Worm (Caenorhabditis elegans) whole organism, early embryonic: ENCODE results near the gene txt-13.

ENCODE experiments used
- F13C5.2 ChIP-seq: sonication (generic microtip); optimal IDR thresholded peaks from 2 replicates; lab custom pipeline; 2017; ENCODE audit warnings: mild to moderate bottlenecking, missing genetic modification characterization, inconsistent platforms, missing compliant biosample characterization
- aly-1 ChIP-seq: sonication (generic microtip); optimal IDR thresholded peaks from 2 replicates; lab custom pipeline; 2016; ENCODE audit warnings: missing genetic modification characterization, missing compliant biosample characterization
- ama-1 ChIP-seq: fragments of 150-350 bp; optimal IDR thresholded peaks from 2 replicates; lab custom pipeline; 2014
- ceh-13 ChIP-seq: fragments of 200-800 bp; sonication (Bioruptor generic); optimal IDR thresholded peaks from 2 replicates; lab custom pipeline; 2018; ENCODE audit warnings: mild to moderate bottlenecking, missing genetic modification characterization, missing compliant biosample characterization
- flt-1 ChIP-seq: fragments of 200-800 bp; sonication (Bioruptor generic); IDR thresholded peaks from 2 replicates; pipeline ENCODE4 v1.3.6; 2022; ENCODE audit warnings: missing genetic modification characterization, missing compliant biosample characterization
- hmbx-1 ChIP-seq: sonication (generic microtip); optimal IDR thresholded peaks from 2 replicates; lab custom pipeline; 2016; ENCODE audit warnings: mild to moderate bottlenecking, missing genetic modification characterization, missing compliant biosample characterization
- hmg-4 ChIP-seq: fragments of 200-800 bp; sonication (Bioruptor generic); optimal IDR thresholded peaks from 2 replicates; lab custom pipeline; 2018; ENCODE audit warnings: mild to moderate bottlenecking, missing genetic modification characterization, missing compliant biosample characterization
- hnd-1 ChIP-seq: sonication (generic microtip); optimal IDR thresholded peaks from 2 replicates; lab custom pipeline; 2016; ENCODE audit warnings: missing genetic modification characterization, missing compliant biosample characterization
- scrt-1 ChIP-seq: fragments of 200-800 bp; sonication (Bioruptor generic); IDR thresholded peaks from 2 replicates; pipeline ENCODE4 v1.3.6; 2022; ENCODE audit warnings: missing genetic modification characterization, missing compliant biosample characterization
- sea-1 ChIP-seq: fragments of 200-800 bp; sonication (Bioruptor generic); conservative IDR thresholded peaks from 2 replicates; pipeline ENCODE4 v1.3.6; 2022; ENCODE audit warnings: missing genetic modification characterization, missing compliant biosample characterization
- tbx-37 ChIP-seq: fragments of 200-800 bp; sonication (Bioruptor generic); conservative IDR thresholded peaks from 2 replicates; pipeline ENCODE4 v1.3.6; 2022; ENCODE audit warnings: missing genetic modification reagents, missing genetic modification characterization, missing compliant biosample characterization

DNA sequence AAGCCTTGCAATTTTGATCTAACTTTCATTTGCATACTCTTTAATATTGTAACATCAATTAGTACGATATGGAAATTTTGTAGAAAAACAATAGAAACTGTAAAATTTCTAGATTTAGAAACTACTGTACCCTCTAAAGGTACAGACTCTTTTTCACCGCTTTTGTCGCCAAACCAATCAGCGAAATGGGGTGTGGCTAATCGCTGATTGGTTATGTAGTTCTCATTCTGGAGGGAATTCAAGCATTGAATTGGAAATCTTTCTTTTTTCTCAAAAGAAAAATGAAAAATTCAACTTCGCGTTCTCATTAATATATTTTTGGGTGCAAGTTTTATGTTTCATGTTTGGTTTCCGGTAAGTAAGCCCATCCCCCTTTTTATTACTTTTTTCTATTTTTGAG lies 33.2 kb downstream of the txt-13 start:
- TF ChIP-seq scrt-1 (GFP tag; lab: Robert Waterston, UW) (no peak), flt-1 (GFP tag; lab: Robert Waterston, UW) (no peak), hmbx-1 (no peak), ceh-13 (GFP tag; lab: Kevin White, UChicago) (no peak), ama-1 (lab: Kevin White, UChicago) (no peak), aly-1 (tag; lab: Kevin White, UChicago) (no peak), hnd-1 (tag; lab: Kevin White, UChicago) (no peak), tbx-37 (GFP tag; lab: Robert Waterston, UW) (no peak), hmg-4 (no peak), sea-1 (no peak), F13C5.2 (tag; lab: Kevin White, UChicago) (no peak)
